Fruit fly (Drosophila melanogaster) ovary, adult (tissue): Measurements from ENCODE around the gene SmydA-2.

ENCODE experiments used
- CG17801 ChIP-seq: fragments of 200-800 bp; optimal IDR thresholded peaks from 2 replicates; lab custom pipeline; 2019; ENCODE audit warnings: missing biosample characterization, mild to moderate bottlenecking, missing genetic modification characterization, moderate library complexity; ENCODE audit not compliant: partially characterized antibody

SmydA-2 gene

dm6 chr3L:19013086-19013752, 10.2 kb upstream of the SmydA-2 start:
- TF ChIP-seq CG17801 (GFP tag; lab: Kevin White, UChicago): no peak

- no peak for TF ChIP-seq CG17801 (GFP tag; lab: Kevin White, UChicago)
Measured at dm6 chr3L:19011174-19011573, 8.1 kb upstream of the SmydA-2 start.

- no peak for TF ChIP-seq CG17801 (GFP tag; lab: Kevin White, UChicago)
Measured at dm6 chr3L:19005396-19005795, 2.3 kb upstream of the SmydA-2 start.

- no peak for TF ChIP-seq CG17801 (GFP tag; lab: Kevin White, UChicago)
Measured at dm6 chr3L:19004120-19004519, 1.1 kb upstream of the SmydA-2 start.

dm6 chr3L:19000413-19000812, 2.6 kb downstream of the SmydA-2 start, which contains the start of gene CG3808:
TSS of gene CG3808 (minus strand) at chr3L:19000608.
- TF ChIP-seq CG17801 (GFP tag; lab: Kevin White, UChicago): no peak

dm6 chr3L:18998284-18998830, 4.7 kb downstream of the SmydA-2 start:
- no peak for TF ChIP-seq CG17801 (GFP tag; lab: Kevin White, UChicago)

dm6 chr3L:18997590-18998283, 5.3 kb downstream of the SmydA-2 start, which contains the start of gene CG18135:
TSS of gene CG18135 (minus strand) at chr3L:18998283.
- no peak for TF ChIP-seq CG17801 (GFP tag; lab: Kevin White, UChicago)

dm6 chr3L:18996774-18997589, 6.1 kb downstream of the SmydA-2 start:
- TF ChIP-seq CG17801 (GFP tag; lab: Kevin White, UChicago): peak; percentile 95

dm6 chr3L:18996030-18996773, 6.8 kb downstream of the SmydA-2 start:
- no peak for TF ChIP-seq CG17801 (GFP tag; lab: Kevin White, UChicago)

- no peak for TF ChIP-seq CG17801 (GFP tag; lab: Kevin White, UChicago)
Measured at dm6 chr3L:18995667-18996029, 7.4 kb downstream of the SmydA-2 start.

- TF ChIP-seq CG17801 (GFP tag; lab: Kevin White, UChicago): no peak
Measured at dm6 chr3L:18994505-18994969, 8.5 kb downstream of the SmydA-2 start.

- no peak for TF ChIP-seq CG17801 (GFP tag; lab: Kevin White, UChicago)
Measured at dm6 chr3L:18993578-18994255, 9.3 kb downstream of the SmydA-2 start.

- TF ChIP-seq CG17801 (GFP tag; lab: Kevin White, UChicago): no peak
Measured at dm6 chr3L:18992820-18993219, 10.2 kb downstream of the SmydA-2 start.

- TF ChIP-seq CG17801 (GFP tag; lab: Kevin White, UChicago): no peak
Measured at dm6 chr3L:18989611-18990010, 13.4 kb downstream of the SmydA-2 start, which contains the start of gene CG34256. TSS of gene CG34256 (minus strand) at chr3L:18989815.
